Fruit fly (Drosophila melanogaster) whole organism: ENCODE results near the gene Galphaf.

Experiments used
- CG8478 ChIP-seq: fragments of >200 bp; optimal IDR thresholded peaks from 2 replicates; lab custom pipeline; 2018; ENCODE audit warnings: inconsistent platforms
- EcR ChIP-seq, 2 experiments: fragments of >200 bp; optimal IDR thresholded peaks; 2 replicates each; lab custom pipeline; 2017; ENCODE audit warnings: missing biosample characterization in 2 of 2, missing genetic modification characterization in 2 of 2, missing genetic modification reagents in 2 of 2
- pan ChIP-seq: fragments of >200 bp; optimal IDR thresholded peaks from 2 replicates; lab custom pipeline; 2017
- psq ChIP-seq: fragments of >200 bp; optimal IDR thresholded peaks from 2 replicates; lab custom pipeline; 2017
- usp ChIP-seq: fragments of >200 bp; optimal IDR thresholded peaks from 2 replicates; lab custom pipeline; 2017; ENCODE audit warnings: missing biosample characterization, missing genetic modification characterization, mixed read lengths

dm6 chr3L:16695076-16695847, 27.5 kb upstream of the Galphaf start:
- TF ChIP-seq pan (no peak), psq (lab: Kevin White, UChicago) (no peak), EcR (GFP tag; optimal IDR thresholded peaks at IDR 0.05; lab: Kevin White, UChicago) (peak in 1 of 2 experiments; percentile 72), usp (GFP tag; lab: Kevin White, UChicago) (no peak), CG8478 (lab: Kevin White, UChicago) (no peak)
